Fruit fly (Drosophila melanogaster) whole organism, embryonic: ENCODE data around the gene Gart.

Source experiments
- Atf3 ChIP-seq: fragments of 200-800 bp; sonication (Bioruptor generic); optimal IDR thresholded peaks from 3 replicates; lab custom pipeline; 2016; ENCODE audit warnings: missing biosample characterization, missing genetic modification characterization
- Blimp-1 ChIP-seq: fragments of 200-800 bp; sonication (Bioruptor generic); optimal IDR thresholded peaks from 3 replicates; lab custom pipeline; 2018; ENCODE audit warnings: missing biosample characterization, missing genetic modification characterization, mild to moderate bottlenecking, moderate library complexity, missing genetic modification reagents
- CG1024 ChIP-seq: fragments of 200-800 bp; sonication (Bioruptor generic); IDR thresholded peaks from 2 replicates; pipeline ENCODE4 v1.3.6; 2022; ENCODE audit warnings: missing biosample characterization, missing genetic modification characterization
- CG10462 ChIP-seq: fragments of 200-800 bp; sonication (Bioruptor generic); optimal IDR thresholded peaks from 2 replicates; lab custom pipeline; 2016; ENCODE audit warnings: missing biosample characterization, missing genetic modification characterization
- CG13287 ChIP-seq: fragments of 200-800 bp; sonication (Bioruptor generic); IDR thresholded peaks from 2 replicates; pipeline ENCODE4 v1.3.6; 2022; ENCODE audit warnings: missing biosample characterization, missing genetic modification characterization; ENCODE audit not compliant: partially characterized antibody
- CG13424 ChIP-seq: fragments of 200-800 bp; sonication (Bioruptor generic); optimal IDR thresholded peaks from 2 replicates; lab custom pipeline; 2019; ENCODE audit warnings: missing biosample characterization, mild to moderate bottlenecking, missing genetic modification characterization, moderate library complexity
- CG1647 ChIP-seq: fragments of 200-800 bp; sonication (Bioruptor generic); optimal IDR thresholded peaks from 3 replicates; lab custom pipeline; 2016; ENCODE audit warnings: missing biosample characterization, missing genetic modification characterization
- CG17361 ChIP-seq: fragments of 200-800 bp; sonication (Bioruptor generic); IDR thresholded peaks from 3 replicates; pipeline ENCODE4 v1.3.6; 2022; ENCODE audit warnings: missing biosample characterization, missing genetic modification characterization
- CG18764 ChIP-seq: fragments of 200-800 bp; sonication (Bioruptor generic); optimal IDR thresholded peaks from 3 replicates; lab custom pipeline; 2016; ENCODE audit warnings: missing biosample characterization, missing genetic modification characterization
- CG30431 ChIP-seq: fragments of 200-800 bp; sonication (Bioruptor generic); optimal IDR thresholded peaks from 2 replicates; lab custom pipeline; 2017; ENCODE audit warnings: missing biosample characterization, missing genetic modification characterization
- CG32772 ChIP-seq: fragments of 200-800 bp; sonication (Bioruptor generic); IDR thresholded peaks from 2 replicates; pipeline ENCODE4 v1.3.6; 2022; ENCODE audit warnings: missing biosample characterization, missing genetic modification characterization
- CG3407 ChIP-seq: fragments of 200-800 bp; sonication (Bioruptor generic); optimal IDR thresholded peaks from 2 replicates; lab custom pipeline; 2018; ENCODE audit warnings: missing biosample characterization, mild to moderate bottlenecking, missing genetic modification characterization
- CG4360 ChIP-seq: fragments of 200-800 bp; sonication (Bioruptor generic); IDR thresholded peaks from 2 replicates; pipeline ENCODE4 v1.3.6; 2022; ENCODE audit warnings: missing biosample characterization, missing genetic modification characterization
- CG7987 ChIP-seq: fragments of 200-800 bp; sonication (Bioruptor generic); optimal IDR thresholded peaks from 2 replicates; lab custom pipeline; 2018; ENCODE audit warnings: missing biosample characterization, mild to moderate bottlenecking, missing genetic modification characterization, moderate library complexity
- CG8478 ChIP-seq: fragments of >200 bp; optimal IDR thresholded peaks from 2 replicates; lab custom pipeline; 2018
- CG8924 ChIP-seq: fragments of 200-800 bp; optimal IDR thresholded peaks from 3 replicates; lab custom pipeline; 2019; ENCODE audit warnings: missing biosample characterization, mild to moderate bottlenecking, missing genetic modification characterization, moderate library complexity
- D ChIP-seq, 2 experiments: fragments of 200-800 bp in 1 of 2; fragments of >200 bp in 1 of 2; sonication (Bioruptor generic) in 1 of 2; optimal IDR thresholded peaks; 2 replicates in 1 of 2; 3 replicates in 1 of 2; lab custom pipeline; 2017; ENCODE audit warnings: mild to moderate bottlenecking in 1 of 2, missing biosample characterization in 1 of 2, missing genetic modification characterization in 1 of 2, missing genetic modification reagents in 1 of 2
- D19A ChIP-seq: fragments of 200-800 bp; optimal IDR thresholded peaks from 3 replicates; lab custom pipeline; 2019; ENCODE audit warnings: missing biosample characterization, mild to moderate bottlenecking, missing genetic modification characterization, moderate library complexity
- Deaf1 ChIP-seq: fragments of 200-800 bp; optimal IDR thresholded peaks from 3 replicates; lab custom pipeline; 2019; ENCODE audit warnings: missing biosample characterization, mild to moderate bottlenecking, missing genetic modification characterization, moderate library complexity
- Dfd ChIP-seq, 2 experiments: fragments of >200 bp; optimal IDR thresholded peaks; 2 replicates each; lab custom pipeline; 2017; ENCODE audit warnings: missing biosample characterization in 2 of 2, missing genetic modification characterization in 2 of 2
- NfI ChIP-seq: fragments of 200-800 bp; sonication (Bioruptor generic); optimal IDR thresholded peaks from 3 replicates; lab custom pipeline; 2018; ENCODE audit warnings: missing biosample characterization, mild to moderate bottlenecking, missing genetic modification characterization, moderate library complexity
- Optix ChIP-seq: fragments of 200-800 bp; sonication (Bioruptor generic); IDR thresholded peaks from 3 replicates; pipeline ENCODE4 v1.3.6; 2022; ENCODE audit warnings: missing biosample characterization, missing genetic modification characterization
- Poxn ChIP-seq: fragments of 200-800 bp; sonication (Bioruptor generic); IDR thresholded peaks from 2 replicates; pipeline ENCODE4 v1.3.6; 2022; ENCODE audit warnings: missing biosample characterization, missing genetic modification characterization
- Ravus ChIP-seq: fragments of 200-800 bp; sonication (Bioruptor generic); IDR thresholded peaks from 2 replicates; pipeline ENCODE4 v1.3.6; 2022; ENCODE audit warnings: missing biosample characterization, missing genetic modification characterization
- Sox100B ChIP-seq: fragments of 200-800 bp; sonication (Bioruptor generic); optimal IDR thresholded peaks from 3 replicates; lab custom pipeline; 2018; ENCODE audit warnings: missing biosample characterization, mild to moderate bottlenecking, missing genetic modification characterization
- bcd ChIP-seq: fragments of 200-800 bp; sonication (Bioruptor generic); optimal IDR thresholded peaks from 2 replicates; lab custom pipeline; 2017; ENCODE audit warnings: missing biosample characterization, mild to moderate bottlenecking, missing genetic modification characterization
- cad ChIP-seq: fragments of >200 bp; optimal IDR thresholded peaks from 2 replicates; lab custom pipeline; 2017; ENCODE audit warnings: missing biosample characterization, missing genetic modification characterization
- cg ChIP-seq: fragments of 200-800 bp; sonication (Bioruptor generic); optimal IDR thresholded peaks from 3 replicates; lab custom pipeline; 2019; ENCODE audit warnings: missing biosample characterization, mild to moderate bottlenecking, missing genetic modification characterization, moderate library complexity
- chinmo ChIP-seq: fragments of 200-800 bp; sonication (Bioruptor generic); IDR thresholded peaks from 4 replicates; pipeline ENCODE4 v1.3.6; 2022; ENCODE audit warnings: missing biosample characterization, missing genetic modification characterization; ENCODE audit not compliant: partially characterized antibody
- chm ChIP-seq: fragments of 200-800 bp; sonication (Bioruptor generic); IDR thresholded peaks from 2 replicates; pipeline ENCODE4 v1.3.6; 2022; ENCODE audit warnings: missing biosample characterization, missing genetic modification characterization
- croc ChIP-seq: fragments of 200-800 bp; sonication (Bioruptor generic); conservative IDR thresholded peaks from 3 replicates; pipeline ENCODE4 v1.3.6; 2022; ENCODE audit warnings: missing biosample characterization, missing genetic modification characterization
- cwo ChIP-seq: fragments of 200-800 bp; sonication (Bioruptor generic); optimal IDR thresholded peaks from 3 replicates; lab custom pipeline; 2017; ENCODE audit warnings: missing biosample characterization, missing genetic modification characterization, mild to moderate bottlenecking, moderate library complexity, missing genetic modification reagents
- dan ChIP-seq: fragments of 200-800 bp; sonication (Bioruptor generic); IDR thresholded peaks from 2 replicates; pipeline ENCODE4 v1.3.6; 2022; ENCODE audit warnings: missing biosample characterization, missing genetic modification characterization
- dati ChIP-seq: fragments of 200-800 bp; sonication (Bioruptor generic); IDR thresholded peaks from 2 replicates; pipeline ENCODE4 v1.3.6; 2022; ENCODE audit warnings: missing biosample characterization, missing genetic modification characterization
- ftz-f1 ChIP-seq: fragments of 200-800 bp; sonication (Bioruptor generic); optimal IDR thresholded peaks from 2 replicates; lab custom pipeline; 2016; ENCODE audit warnings: missing biosample characterization, missing genetic modification characterization
- lola ChIP-seq, 3 experiments: fragments of >200 bp in 2 of 3; fragments of 200-800 bp in 1 of 3; sonication (Bioruptor generic) in 1 of 3; optimal IDR thresholded peaks; 2 replicates each; lab custom pipeline; 2017 to 2019; ENCODE audit warnings: missing biosample characterization in 3 of 3, missing genetic modification characterization in 3 of 3, mild to moderate bottlenecking in 1 of 3, moderate library complexity in 1 of 3
- luna ChIP-seq: fragments of 200-800 bp; sonication (Bioruptor generic); optimal IDR thresholded peaks from 2 replicates; lab custom pipeline; 2016; ENCODE audit warnings: missing biosample characterization, missing genetic modification characterization
- oc ChIP-seq: fragments of 200-800 bp; sonication (Bioruptor generic); optimal IDR thresholded peaks from 2 replicates; lab custom pipeline; 2018; ENCODE audit warnings: missing biosample characterization, mild to moderate bottlenecking, missing genetic modification characterization, moderate library complexity
- onecut ChIP-seq: fragments of 200-800 bp; sonication (Bioruptor generic); IDR thresholded peaks from 2 replicates; pipeline ENCODE4 v1.3.6; 2022; ENCODE audit warnings: missing biosample characterization, missing genetic modification characterization
- p53 ChIP-seq: fragments of 200-800 bp; sonication (Bioruptor generic); optimal IDR thresholded peaks from 2 replicates; lab custom pipeline; 2016; ENCODE audit warnings: missing biosample characterization, missing genetic modification characterization
- pfk ChIP-seq: fragments of 200-800 bp; sonication (Bioruptor generic); optimal IDR thresholded peaks from 2 replicates; lab custom pipeline; 2018; ENCODE audit warnings: missing biosample characterization, mild to moderate bottlenecking, missing genetic modification characterization, moderate library complexity
- pzg ChIP-seq: fragments of 200-800 bp; sonication (Bioruptor generic); optimal IDR thresholded peaks from 3 replicates; lab custom pipeline; 2018; ENCODE audit warnings: missing biosample characterization, mild to moderate bottlenecking, missing genetic modification characterization, moderate library complexity
- tna ChIP-seq: fragments of 200-800 bp; sonication (Bioruptor generic); IDR thresholded peaks from 2 replicates; pipeline ENCODE4 v1.3.6; 2022; ENCODE audit warnings: missing biosample characterization, missing genetic modification characterization; ENCODE audit not compliant: partially characterized antibody
- trem ChIP-seq: fragments of 200-800 bp; optimal IDR thresholded peaks from 3 replicates; lab custom pipeline; 2019; ENCODE audit warnings: missing biosample characterization, mild to moderate bottlenecking, missing genetic modification characterization, moderate library complexity
- ttk ChIP-seq: fragments of 200-800 bp; sonication (Bioruptor generic); IDR thresholded peaks from 2 replicates; pipeline ENCODE4 v2.1.2; 2022; ENCODE audit warnings: missing biosample characterization, missing genetic modification characterization
- tx ChIP-seq: fragments of 200-800 bp; sonication (Bioruptor generic); optimal IDR thresholded peaks from 2 replicates; lab custom pipeline; 2016; ENCODE audit warnings: missing biosample characterization, missing genetic modification characterization
- z ChIP-seq: fragments of 200-800 bp; sonication (Bioruptor generic); IDR thresholded peaks from 3 replicates; pipeline ENCODE4 v1.3.6; 2022; ENCODE audit warnings: missing biosample characterization, missing genetic modification characterization
- zen2 ChIP-seq: fragments of 200-800 bp; sonication (Bioruptor generic); IDR thresholded peaks from 3 replicates; pipeline ENCODE4 v1.3.6; 2022; ENCODE audit warnings: missing biosample characterization, missing genetic modification characterization; ENCODE audit not compliant: partially characterized antibody

Gart gene

dm6 chr2L:7010513-7010912 lies 13.2 kb downstream of the Gart start (continued):
- TF ChIP-seq Blimp-1 (GFP tag; lab: Kevin White, UChicago) = no peak
- TF ChIP-seq p53 (GFP tag; lab: Kevin White, UChicago) = no peak
- TF ChIP-seq lola (GFP tag; optimal IDR thresholded peaks at IDR 0.05; lab: Kevin White, UChicago) = no peak
- TF ChIP-seq cad (GFP tag; lab: Kevin White, UChicago) = peak; percentile 80
- no peak for TF ChIP-seq onecut (GFP tag; lab: Robert Waterston, UW)
- TF ChIP-seq, all 482 proteins: peak for 5

- TF ChIP-seq dan (GFP tag; lab: Robert Waterston, UW) = no peak
- TF ChIP-seq CG17361 (GFP tag; lab: Robert Waterston, UW) = no peak
- TF ChIP-seq tx (GFP tag; lab: Kevin White, UChicago) = no peak
- peak; percentile 76 for TF ChIP-seq oc (tag; lab: Kevin White, UChicago)
- TF ChIP-seq luna (GFP tag; lab: Kevin White, UChicago) = no peak
- no peak for TF ChIP-seq NfI (GFP tag; lab: Kevin White, UChicago)
- TF ChIP-seq CG1647 (GFP tag; lab: Kevin White, UChicago) = no peak
- no peak for TF ChIP-seq CG8924 (tag; lab: Kevin White, UChicago)
- no peak for TF ChIP-seq Dfd (GFP tag; optimal IDR thresholded peaks at IDR 0.05; lab: Kevin White, UChicago)
- no peak for TF ChIP-seq CG4360 (GFP tag; lab: Robert Waterston, UW)
- TF ChIP-seq CG32772 = peak; percentile 32; the same call in 1 of the 2 replicates
- TF ChIP-seq ftz-f1 (GFP tag; lab: Kevin White, UChicago) = no peak
- TF ChIP-seq CG8478 (lab: Kevin White, UChicago) = no peak
- no peak for TF ChIP-seq Sox100B
- TF ChIP-seq Ravus (GFP tag; lab: Robert Waterston, UW) = no peak
- peak; percentile 94 for TF ChIP-seq Deaf1 (tag; lab: Kevin White, UChicago)
- no peak for TF ChIP-seq CG7987 (GFP tag; lab: Kevin White, UChicago)
- TF ChIP-seq cg (GFP tag; lab: Kevin White, UChicago) = peak; percentile 73
- TF ChIP-seq z (GFP tag; lab: Robert Waterston, UW) = 0 out of 3 replicates have a peak, but pooled peaks have one; percentile 16
- TF ChIP-seq bcd (GFP tag; lab: Kevin White, UChicago) = no peak
- TF ChIP-seq zen2 (GFP tag; lab: Robert Waterston, UW) = 0 out of 3 replicates have a peak, but pooled peaks have one; percentile 12
- TF ChIP-seq Optix = no peak
- no peak for TF ChIP-seq trem (tag; lab: Kevin White, UChicago)
- no peak for TF ChIP-seq tna (GFP tag; lab: Robert Waterston, UW)
- TF ChIP-seq CG18764 (GFP tag; lab: Kevin White, UChicago) = no peak
- no peak for TF ChIP-seq pfk
- no peak for TF ChIP-seq Poxn (GFP tag; lab: Robert Waterston, UW)
- peak; percentile 55; the same call in 1 of the 4 replicates for TF ChIP-seq chinmo
- TF ChIP-seq chm (GFP tag; lab: Robert Waterston, UW) = peak; percentile 48; the same call in 1 of the 2 replicates
- TF ChIP-seq pzg (GFP tag; lab: Kevin White, UChicago) = no peak
- no peak for TF ChIP-seq Atf3 (GFP tag; lab: Kevin White, UChicago)
- no peak for TF ChIP-seq ttk (GFP tag; lab: Robert Waterston, UW)
- no peak for TF ChIP-seq croc (GFP tag; lab: Robert Waterston, UW)
- TF ChIP-seq D (optimal IDR thresholded peaks at IDR 0.05; lab: Kevin White, UChicago) = peak; percentile 77
- TF ChIP-seq D (GFP tag; optimal IDR thresholded peaks at IDR 0.05; lab: Kevin White, UChicago) = no peak
- TF ChIP-seq CG3407 = no peak
- TF ChIP-seq D19A (tag; lab: Kevin White, UChicago) = peak; percentile 27
- no peak for TF ChIP-seq CG1024 (GFP tag; lab: Robert Waterston, UW)
- TF ChIP-seq CG13424 (tag; lab: Kevin White, UChicago) = no peak
- TF ChIP-seq cwo (GFP tag; lab: Kevin White, UChicago) = no peak
- no peak for TF ChIP-seq CG30431 (GFP tag; lab: Kevin White, UChicago)
- no peak for TF ChIP-seq CG10462 (GFP tag; lab: Kevin White, UChicago)
- TF ChIP-seq dati (GFP tag; lab: Robert Waterston, UW) = no peak
- peak; percentile 17; the same call in 1 of the 2 replicates for TF ChIP-seq CG13287 (GFP tag; lab: Robert Waterston, UW)
Observed at dm6 chr2L:7009807-7010470, 13.8 kb downstream of the Gart start, which contains the start of gene uif. TSS of gene uif (minus strand) at chr2L:7010359.
